Worm (Caenorhabditis elegans) whole organism, L2 larva: ENCODE data around the gene metl-9.
A peak's percentile ranks its signal among the peaks of the same experiment; 100 is the strongest.

Experiments
- C34F6.9 ChIP-seq: fragments of 150-350 bp; optimal IDR thresholded peaks from 2 replicates; lab custom pipeline; 2014; ENCODE audit warnings: missing biosample characterization, missing genetic modification characterization
- F13H6.1 ChIP-seq: sonication (generic microtip); optimal IDR thresholded peaks from 2 replicates; lab custom pipeline; 2016; ENCODE audit warnings: missing genetic modification characterization, missing compliant biosample characterization
- R02D3.7 ChIP-seq: fragments of 150-350 bp; optimal IDR thresholded peaks from 2 replicates; lab custom pipeline; 2014; ENCODE audit warnings: missing biosample characterization, missing genetic modification characterization
- ZK546.5 ChIP-seq: sonication (generic microtip); optimal IDR thresholded peaks from 2 replicates; lab custom pipeline; 2017; ENCODE audit warnings: missing biosample characterization, missing genetic modification characterization
- aly-2 ChIP-seq: fragments of 150-350 bp; optimal IDR thresholded peaks from 2 replicates; lab custom pipeline; 2014; ENCODE audit warnings: missing biosample characterization, missing genetic modification characterization
- ama-1 ChIP-seq: fragments of 150-350 bp; optimal IDR thresholded peaks from 2 replicates; lab custom pipeline; 2018; ENCODE audit warnings: inconsistent platforms
- blmp-1 ChIP-seq: sonication (generic microtip); optimal IDR thresholded peaks from 2 replicates; lab custom pipeline; 2017; ENCODE audit warnings: missing genetic modification characterization, mild to moderate bottlenecking, missing compliant biosample characterization, antibody characterized with exemption, moderate library complexity; ENCODE audit not compliant: insufficient read depth
- ceh-16 ChIP-seq: fragments of 150-350 bp; optimal IDR thresholded peaks from 2 replicates; lab custom pipeline; 2014; ENCODE audit warnings: missing biosample characterization, missing genetic modification characterization
- crh-2 ChIP-seq: sonication (generic microtip); optimal IDR thresholded peaks from 2 replicates; lab custom pipeline; 2017; ENCODE audit warnings: missing biosample characterization, missing genetic modification characterization
- dmd-4 ChIP-seq: sonication (generic microtip); optimal IDR thresholded peaks from 2 replicates; lab custom pipeline; 2017; ENCODE audit warnings: missing biosample characterization, missing genetic modification characterization
- egl-27 ChIP-seq: sonication (generic microtip); optimal IDR thresholded peaks from 3 replicates; lab custom pipeline; 2017; ENCODE audit warnings: missing biosample characterization, missing genetic modification reagents, missing genetic modification characterization
- elt-1 ChIP-seq: fragments of 150-350 bp; optimal IDR thresholded peaks from 2 replicates; lab custom pipeline; 2014; ENCODE audit warnings: missing biosample characterization, missing genetic modification characterization
- elt-3 ChIP-seq: sonication (generic microtip); optimal IDR thresholded peaks from 2 replicates; lab custom pipeline; 2017; ENCODE audit warnings: missing biosample characterization, missing genetic modification characterization
- fos-1 ChIP-seq: fragments of 150-350 bp; optimal IDR thresholded peaks from 2 replicates; lab custom pipeline; 2014; ENCODE audit warnings: missing biosample characterization, missing genetic modification characterization
- gmeb-1 ChIP-seq: fragments of 150-350 bp; optimal IDR thresholded peaks from 2 replicates; lab custom pipeline; 2014; ENCODE audit warnings: missing biosample characterization, missing genetic modification characterization
- lin-11 ChIP-seq: fragments of 150-350 bp; sonication (generic microtip); optimal IDR thresholded peaks from 2 replicates; lab custom pipeline; 2014; ENCODE audit warnings: missing biosample characterization, missing genetic modification characterization, inconsistent platforms, mixed read lengths
- lin-39 ChIP-seq: fragments of 150-350 bp; optimal IDR thresholded peaks from 2 replicates; lab custom pipeline; 2014; ENCODE audit warnings: missing biosample characterization, missing genetic modification reagents, missing genetic modification characterization
- lsy-2 ChIP-seq, 2 experiments: fragments of 150-350 bp in 1 of 2; sonication (generic microtip) in 1 of 2; optimal IDR thresholded peaks; 2 replicates each; lab custom pipeline; 2014 to 2017; ENCODE audit warnings: missing biosample characterization in 2 of 2, missing genetic modification characterization in 2 of 2
- mab-5 ChIP-seq: fragments of 150-350 bp; optimal IDR thresholded peaks from 2 replicates; lab custom pipeline; 2014; ENCODE audit warnings: missing biosample characterization, missing genetic modification characterization
- mdl-1 ChIP-seq, 2 experiments: fragments of 150-350 bp in 1 of 2; sonication (generic microtip) in 1 of 2; optimal IDR thresholded peaks; 2 replicates each; lab custom pipeline; 2017; ENCODE audit warnings: missing biosample characterization in 2 of 2, missing genetic modification characterization in 2 of 2
- nhr-10 ChIP-seq: sonication (generic microtip); optimal IDR thresholded peaks from 2 replicates; lab custom pipeline; 2017; ENCODE audit warnings: missing biosample characterization, missing genetic modification characterization
- nhr-11 ChIP-seq: fragments of 150-350 bp; optimal IDR thresholded peaks from 2 replicates; lab custom pipeline; 2014; ENCODE audit warnings: missing biosample characterization, missing genetic modification characterization
- nhr-129 ChIP-seq: fragments of 150-350 bp; optimal IDR thresholded peaks from 2 replicates; lab custom pipeline; 2014; ENCODE audit warnings: missing biosample characterization, missing genetic modification characterization
- nhr-25 ChIP-seq: fragments of 150-350 bp; sonication (generic microtip); optimal IDR thresholded peaks from 3 replicates; lab custom pipeline; 2014; ENCODE audit warnings: missing biosample characterization, missing genetic modification characterization
- nhr-6 ChIP-seq: fragments of 150-350 bp; optimal IDR thresholded peaks from 2 replicates; lab custom pipeline; 2014; ENCODE audit warnings: missing biosample characterization, missing genetic modification characterization
- peb-1 ChIP-seq: fragments of 150-350 bp; optimal IDR thresholded peaks from 2 replicates; lab custom pipeline; 2014; ENCODE audit warnings: missing biosample characterization, missing genetic modification characterization
- sem-4 ChIP-seq: fragments of 150-350 bp; optimal IDR thresholded peaks from 2 replicates; lab custom pipeline; 2014; ENCODE audit warnings: missing biosample characterization, missing genetic modification reagents, missing genetic modification characterization
- skn-1 ChIP-seq: sonication (generic microtip); optimal IDR thresholded peaks from 2 replicates; lab custom pipeline; 2017; ENCODE audit warnings: missing biosample characterization, missing genetic modification characterization
- sma-9 ChIP-seq, 2 experiments: fragments of 150-350 bp in 1 of 2; sonication (generic microtip) in 1 of 2; optimal IDR thresholded peaks; 2 replicates each; lab custom pipeline; 2014 to 2016; ENCODE audit warnings: missing genetic modification characterization in 2 of 2, mild to moderate bottlenecking in 1 of 2, missing biosample characterization in 1 of 2, missing compliant biosample characterization in 1 of 2, missing genetic modification reagents in 1 of 2, moderate library complexity in 1 of 2
- ztf-1 ChIP-seq: fragments of 200-800 bp; sonication (Bioruptor generic); conservative IDR thresholded peaks from 2 replicates; pipeline ENCODE4 v1.3.6; 2022; ENCODE audit warnings: missing genetic modification characterization, missing compliant biosample characterization
- ztf-11 ChIP-seq: sonication (generic microtip); optimal IDR thresholded peaks from 2 replicates; lab custom pipeline; 2017; ENCODE audit warnings: missing biosample characterization, missing genetic modification characterization

Gene metl-9

ce11 chrX:5210524-5210923, 31.6 kb upstream of the metl-9 start (continued):
- TF ChIP-seq ztf-11 = no peak
- no peak for TF ChIP-seq nhr-11 (tag; lab: Kevin White, UChicago)
- no peak for TF ChIP-seq mab-5 (tag; lab: Kevin White, UChicago)
- no peak for TF ChIP-seq nhr-25 (tag; lab: Kevin White, UChicago)
- TF ChIP-seq ceh-16 = no peak
- TF ChIP-seq crh-2 (tag; lab: Kevin White, UChicago) = peak; percentile 31
- TF ChIP-seq elt-3 (tag; lab: Kevin White, UChicago) = no peak
- TF ChIP-seq, all 48 proteins: peak for 8

- TF ChIP-seq F13H6.1 (tag; lab: Kevin White, UChicago) (peak; percentile 59), sem-4 (tag; lab: Kevin White, UChicago) (no peak), mdl-1 (tag; optimal IDR thresholded peaks at IDR 0.05; lab: Kevin White, UChicago) (no peak), ama-1 (lab: Kevin White, UChicago) (no peak), nhr-10 (tag; lab: Kevin White, UChicago) (no peak), ceh-16 (no peak), nhr-11 (tag; lab: Kevin White, UChicago) (no peak), lsy-2 (tag; optimal IDR thresholded peaks at IDR 0.05; lab: Kevin White, UChicago) (peak in 1 of 2 experiments; percentile 38), C34F6.9 (tag; lab: Kevin White, UChicago) (peak; percentile 25), nhr-6 (no peak), aly-2 (tag; lab: Kevin White, UChicago) (no peak), lin-39 (tag; lab: Kevin White, UChicago) (no peak), egl-27 (no peak), ZK546.5 (tag; lab: Kevin White, UChicago) (no peak), gmeb-1 (tag; lab: Kevin White, UChicago) (no peak), nhr-25 (tag; lab: Kevin White, UChicago) (no peak)
Observed at ce11 chrX:5209429-5209828, 30.5 kb upstream of the metl-9 start.

DNA sequence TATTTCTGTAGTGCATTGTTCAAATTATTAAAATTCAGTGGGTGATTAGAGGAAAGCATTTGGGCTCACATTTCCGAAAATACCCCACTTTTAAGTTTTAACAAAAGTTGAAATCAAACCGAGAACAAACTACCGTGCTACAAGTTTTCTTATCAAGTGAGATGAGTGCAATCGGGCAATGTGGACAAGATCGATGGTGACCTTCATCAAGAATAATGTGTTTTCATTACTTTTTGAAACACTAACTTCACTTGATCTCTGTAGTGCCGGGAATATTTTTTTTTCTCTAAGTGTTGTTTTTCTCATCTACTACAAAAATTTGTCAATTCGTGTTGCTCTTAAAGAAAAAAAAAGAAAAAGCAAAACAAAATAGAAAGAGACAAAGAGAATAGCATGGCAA, 29.9 kb upstream of the metl-9 start:
- TF ChIP-seq mdl-1 (tag; optimal IDR thresholded peaks at IDR 0.05; lab: Kevin White, UChicago) (no peak), fos-1 (tag; lab: Kevin White, UChicago) (peak; percentile 28), blmp-1 (tag; lab: Kevin White, UChicago) (peak; percentile 32), crh-2 (tag; lab: Kevin White, UChicago) (no peak), lin-11 (tag; lab: Kevin White, UChicago) (no peak), sma-9 (GFP tag; optimal IDR thresholded peaks at IDR 0.05; lab: Kevin White, UChicago) (peak; percentile 40), sma-9 (tag; optimal IDR thresholded peaks at IDR 0.05; lab: Kevin White, UChicago) (no peak)
- TF ChIP-seq, all 48 proteins: peak for 3

- TF ChIP-seq skn-1 (tag; lab: Kevin White, UChicago) (no peak), nhr-129 (tag; lab: Kevin White, UChicago) (peak; percentile 22), elt-1 (tag; lab: Kevin White, UChicago) (no peak), C34F6.9 (tag; lab: Kevin White, UChicago) (no peak), R02D3.7 (no peak), lsy-2 (tag; optimal IDR thresholded peaks at IDR 0.05; lab: Kevin White, UChicago) (peak in 1 of 2 experiments; percentile 8), ztf-1 (GFP tag; lab: Robert Waterston, UW) (no peak), F13H6.1 (tag; lab: Kevin White, UChicago) (peak; percentile 71), mdl-1 (tag; optimal IDR thresholded peaks at IDR 0.05; lab: Kevin White, UChicago) (no peak)
Observed at ce11 chrX:5208326-5208725, 29.4 kb upstream of the metl-9 start.

- no peak for TF ChIP-seq mab-5 (tag; lab: Kevin White, UChicago)
- TF ChIP-seq nhr-11 (tag; lab: Kevin White, UChicago) = no peak
- no peak for TF ChIP-seq dmd-4 (tag; lab: Kevin White, UChicago)
- TF ChIP-seq crh-2 (tag; lab: Kevin White, UChicago) = peak; percentile 13
- TF ChIP-seq peb-1 = no peak
- TF ChIP-seq ceh-16 = no peak
- peak; percentile 14 for TF ChIP-seq fos-1 (tag; lab: Kevin White, UChicago)
- no peak for TF ChIP-seq F13H6.1 (tag; lab: Kevin White, UChicago)
Observed at ce11 chrX:5207819-5208218, 28.9 kb upstream of the metl-9 start.

DNA sequence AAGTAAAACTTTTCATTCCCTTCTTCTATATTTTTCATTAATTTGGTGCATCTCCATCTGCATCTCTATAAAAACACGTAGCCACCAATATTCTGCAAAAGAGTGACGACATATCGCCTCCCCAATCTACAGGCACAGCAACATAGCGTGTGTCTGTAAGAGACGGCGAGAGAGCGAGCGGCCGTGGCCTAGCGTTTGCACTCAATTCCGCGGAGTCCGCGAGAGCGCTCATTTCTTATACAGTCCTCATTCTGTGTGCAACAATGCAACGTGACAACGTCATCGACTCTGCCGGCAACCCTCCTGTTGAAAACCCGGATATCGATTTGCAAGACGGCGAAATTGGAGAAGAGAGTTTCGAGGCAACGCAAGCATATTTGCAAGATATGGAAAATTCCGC, 26.6 kb upstream of the metl-9 start, which contains the start of gene H28G03.2:
Gene H28G03.2 (plus strand): TSS at position 200 of the 400 bp plus-strand sequence.
- no peak for TF ChIP-seq lin-39 (tag; lab: Kevin White, UChicago)
- peak; percentile 22 for TF ChIP-seq nhr-129 (tag; lab: Kevin White, UChicago)
- TF ChIP-seq sma-9 (GFP tag; optimal IDR thresholded peaks at IDR 0.05; lab: Kevin White, UChicago) = peak; percentile 18
- no peak for TF ChIP-seq sma-9 (tag; optimal IDR thresholded peaks at IDR 0.05; lab: Kevin White, UChicago)
